Fruit fly (Drosophila melanogaster): ENCODE results near the gene Grip.

The Grip gene

dm6 chrX:6012976-6013684 is 47.1 kb downstream of the Grip start, which contains the start of gene mab-21 (continued):
- TF ChIP-seq Opbp (GFP tag; IDR thresholded peaks at IDR 0.05; ENCODE audit: partially characterized antibody) (0 out of 3 replicates have a peak, but pooled peaks have one; percentile 38), vvl (GFP tag; IDR thresholded peaks at IDR 0.05) (peak; percentile 30; the same call in 1 of the 2 replicates), ewg (GFP tag; optimal IDR thresholded peaks at IDR 0.05) (peak; percentile 0), bowl (GFP tag; IDR thresholded peaks at IDR 0.05) (peak; percentile 15; the same call in 1 of the 2 replicates), CG32532 (GFP tag; IDR thresholded peaks at IDR 0.05) (peak; percentile 10; the same call in 1 of the 2 replicates), Adf1 (GFP tag; IDR thresholded peaks at IDR 0.05) (peak; percentile 99), HLH4C (GFP tag; IDR thresholded peaks at IDR 0.05; ENCODE audit: partially characterized antibody) (peak; percentile 42; the same call in 1 of the 3 replicates), chinmo (GFP tag; IDR thresholded peaks at IDR 0.05; ENCODE audit: partially characterized antibody) (peak; percentile 68; the same call in 1 of the 4 replicates), crol (GFP tag; IDR thresholded peaks at IDR 0.05) (0 out of 2 replicates have a peak, but pooled peaks have one; percentile 8), Med (GFP tag) (peak; percentile 74), phol (tag; optimal IDR thresholded peaks at IDR 0.05) (peak; percentile 17), Deaf1 (tag; optimal IDR thresholded peaks at IDR 0.05) (peak; percentile 25), pros (GFP tag; optimal IDR thresholded peaks at IDR 0.05) (peak; percentile 2), onecut (GFP tag; IDR thresholded peaks at IDR 0.05) (0 out of 2 replicates have a peak, but pooled peaks have one; percentile 6), HmgD (GFP tag; optimal IDR thresholded peaks at IDR 0.05) (no peak), Stat92E (GFP tag; optimal IDR thresholded peaks at IDR 0.05) (peak in 1 of 3 experiments; percentile 29), CG8281 (tag; optimal IDR thresholded peaks at IDR 0.05) (peak; percentile 14), sqz (GFP tag; optimal IDR thresholded peaks at IDR 0.05) (peak; percentile 14), Jarid2 (GFP tag; optimal IDR thresholded peaks at IDR 0.05) (peak; percentile 76)

- TF ChIP-seq corto (GFP tag; optimal IDR thresholded peaks at IDR 0.05): peak; percentile 42
- TF ChIP-seq Jarid2 (GFP tag; optimal IDR thresholded peaks at IDR 0.05): no peak
- peak; percentile 64 for TF ChIP-seq lbe (GFP tag; optimal IDR thresholded peaks at IDR 0.05)
- TF ChIP-seq ttk (GFP tag; IDR thresholded peaks at IDR 0.05): no peak
- TF ChIP-seq CG10321 (GFP tag; IDR thresholded peaks at IDR 0.05): no peak
- no peak for TF ChIP-seq CG6854 (GFP tag; optimal IDR thresholded peaks at IDR 0.05)
- peak; percentile 31 for TF ChIP-seq sens (GFP tag)
- no peak for TF ChIP-seq CG4360 (GFP tag; IDR thresholded peaks at IDR 0.05)
- peak; percentile 45 for TF ChIP-seq nom (GFP tag; optimal IDR thresholded peaks at IDR 0.05)
- TF ChIP-seq NFAT (GFP tag; IDR thresholded peaks at IDR 0.05): no peak
- TF ChIP-seq her (GFP tag; optimal IDR thresholded peaks at IDR 0.05): no peak
- no peak for TF ChIP-seq CG15073 (GFP tag; optimal IDR thresholded peaks at IDR 0.05)
- no peak for TF ChIP-seq Ravus (GFP tag; IDR thresholded peaks at IDR 0.05)
- no peak for TF ChIP-seq Myb (GFP tag; optimal IDR thresholded peaks at IDR 0.05)
- TF ChIP-seq CG3407 (GFP tag; optimal IDR thresholded peaks at IDR 0.05): no peak
- no peak for TF ChIP-seq sc (optimal IDR thresholded peaks at IDR 0.05)
- no peak for TF ChIP-seq sc (GFP tag; optimal IDR thresholded peaks at IDR 0.05)
- TF ChIP-seq dan (GFP tag; IDR thresholded peaks at IDR 0.05): no peak
- peak; percentile 18 for TF ChIP-seq CG1603 (tag; optimal IDR thresholded peaks at IDR 0.05)
- no peak for TF ChIP-seq E2f1 (GFP tag; IDR thresholded peaks at IDR 0.05)
- TF ChIP-seq CG12155 (GFP tag; optimal IDR thresholded peaks at IDR 0.05): no peak
- no peak for TF ChIP-seq CG1832 (GFP tag; optimal IDR thresholded peaks at IDR 0.05)
- TF ChIP-seq Usf (GFP tag; optimal IDR thresholded peaks at IDR 0.05): no peak
- no peak for TF ChIP-seq Lim3 (GFP tag; IDR thresholded peaks at IDR 0.05)
- TF ChIP-seq tio (GFP tag; optimal IDR thresholded peaks at IDR 0.05): no peak
- TF ChIP-seq HmgD (GFP tag; optimal IDR thresholded peaks at IDR 0.05): no peak
- no peak for TF ChIP-seq pzg (GFP tag; optimal IDR thresholded peaks at IDR 0.05)
- no peak for TF ChIP-seq CG32767 (GFP tag; IDR thresholded peaks at IDR 0.05)
- no peak for TF ChIP-seq CG1233 (GFP tag; optimal IDR thresholded peaks at IDR 0.05)
- TF ChIP-seq CG11723 (GFP tag; optimal IDR thresholded peaks at IDR 0.05): no peak
- 0 out of 2 replicates have a peak, but pooled peaks have one; percentile 32 for TF ChIP-seq Drgx (GFP tag; IDR thresholded peaks at IDR 0.05)
- TF ChIP-seq ERR (GFP tag; optimal IDR thresholded peaks at IDR 0.05): no peak
Measured at dm6 chrX:6020254-6020653, 54.2 kb downstream of the Grip start.
